Fruit fly (Drosophila melanogaster) whole organism, pupa: ENCODE data around the gene rho-5.

Experiments used
- CG10348 ChIP-seq: fragments of 200-800 bp; sonication (Bioruptor generic); IDR thresholded peaks from 2 replicates; pipeline ENCODE4 v1.3.6; 2022; ENCODE audit warnings: missing biosample characterization, missing genetic modification characterization
- CG12605 ChIP-seq: fragments of 200-800 bp; sonication (Bioruptor generic); IDR thresholded peaks from 2 replicates; pipeline ENCODE4 v1.3.6; 2022; ENCODE audit warnings: missing biosample characterization, missing genetic modification characterization
- CG13204 ChIP-seq: fragments of 200-800 bp; sonication (Bioruptor generic); optimal IDR thresholded peaks from 2 replicates; lab custom pipeline; 2018; ENCODE audit warnings: missing biosample characterization, mild to moderate bottlenecking, missing genetic modification characterization, moderate library complexity
- CG14655 ChIP-seq: fragments of 200-800 bp; sonication (Bioruptor generic); optimal IDR thresholded peaks from 3 replicates; lab custom pipeline; 2017; ENCODE audit warnings: mild to moderate bottlenecking, missing biosample characterization, missing genetic modification reagents, missing genetic modification characterization
- CG15710 ChIP-seq: fragments of 200-800 bp; sonication (Bioruptor generic); optimal IDR thresholded peaks from 2 replicates; lab custom pipeline; 2018; ENCODE audit warnings: missing biosample characterization, mild to moderate bottlenecking, missing genetic modification characterization, moderate library complexity
- CG17806 ChIP-seq: fragments of 200-800 bp; sonication (Bioruptor generic); optimal IDR thresholded peaks from 2 replicates; lab custom pipeline; 2018; ENCODE audit warnings: missing biosample characterization, mild to moderate bottlenecking, missing genetic modification characterization, moderate library complexity
- CG32121 ChIP-seq: fragments of 200-800 bp; sonication (Bioruptor generic); IDR thresholded peaks from 2 replicates; pipeline ENCODE4 v1.3.6; 2022; ENCODE audit warnings: missing biosample characterization, missing genetic modification characterization
- CG34367 ChIP-seq: fragments of 200-800 bp; sonication (Bioruptor generic); optimal IDR thresholded peaks from 2 replicates; lab custom pipeline; 2018; ENCODE audit warnings: missing biosample characterization, mild to moderate bottlenecking, missing genetic modification characterization
- CG4496 ChIP-seq: fragments of 200-800 bp; sonication (Bioruptor generic); IDR thresholded peaks from 3 replicates; pipeline ENCODE4 v1.3.6; 2022; ENCODE audit warnings: missing biosample characterization, missing genetic modification characterization
- CG8159 ChIP-seq: fragments of 200-800 bp; sonication (Bioruptor generic); optimal IDR thresholded peaks from 3 replicates; lab custom pipeline; 2018; ENCODE audit warnings: missing biosample characterization, mild to moderate bottlenecking, missing genetic modification characterization, moderate library complexity
- CG8301 ChIP-seq: fragments of 200-800 bp; sonication (Bioruptor generic); optimal IDR thresholded peaks from 2 replicates; lab custom pipeline; 2018; ENCODE audit warnings: missing biosample characterization, mild to moderate bottlenecking, missing genetic modification characterization
- CG9948 ChIP-seq: fragments of 200-800 bp; sonication (Bioruptor generic); optimal IDR thresholded peaks from 2 replicates; lab custom pipeline; 2018; ENCODE audit warnings: missing biosample characterization, mild to moderate bottlenecking, missing genetic modification characterization, moderate library complexity
- D1 ChIP-seq: fragments of 200-800 bp; sonication (Bioruptor generic); optimal IDR thresholded peaks from 2 replicates; lab custom pipeline; 2018; ENCODE audit warnings: missing biosample characterization, mild to moderate bottlenecking, missing genetic modification characterization, moderate library complexity
- EcR ChIP-seq: fragments of 200-800 bp; sonication (Bioruptor generic); optimal IDR thresholded peaks from 3 replicates; lab custom pipeline; 2019; ENCODE audit warnings: missing biosample characterization, missing genetic modification characterization, mild to moderate bottlenecking, moderate library complexity, missing genetic modification reagents
- Ets98B ChIP-seq: fragments of 200-800 bp; sonication (Bioruptor generic); IDR thresholded peaks from 2 replicates; pipeline ENCODE4 v1.3.6; 2022; ENCODE audit warnings: missing biosample characterization, missing genetic modification characterization
- Pif1A ChIP-seq: fragments of 200-800 bp; sonication (Bioruptor generic); optimal IDR thresholded peaks from 3 replicates; lab custom pipeline; 2016; ENCODE audit warnings: missing biosample characterization, missing genetic modification characterization
- Pif1B ChIP-seq: fragments of 200-800 bp; sonication (Bioruptor generic); optimal IDR thresholded peaks from 3 replicates; lab custom pipeline; 2016; ENCODE audit warnings: missing biosample characterization, missing genetic modification characterization
- Snoo ChIP-seq: fragments of 200-800 bp; sonication (Bioruptor generic); optimal IDR thresholded peaks from 3 replicates; lab custom pipeline; 2017; ENCODE audit warnings: missing biosample characterization, mild to moderate bottlenecking, missing genetic modification characterization, inconsistent platforms
- fd96Ca ChIP-seq: fragments of 200-800 bp; sonication (Bioruptor generic); IDR thresholded peaks from 3 replicates; pipeline ENCODE4 v1.3.6; 2022; ENCODE audit warnings: missing biosample characterization, missing genetic modification characterization
- gl ChIP-seq: fragments of 200-800 bp; sonication (Bioruptor generic); optimal IDR thresholded peaks from 2 replicates; lab custom pipeline; 2018; ENCODE audit warnings: missing biosample characterization, mild to moderate bottlenecking, missing genetic modification characterization
- rn ChIP-seq: fragments of 200-800 bp; sonication (Bioruptor generic); IDR thresholded peaks from 2 replicates; pipeline ENCODE4 v1.3.6; 2022; ENCODE audit warnings: missing biosample characterization, missing genetic modification characterization

Gene rho-5

dm6 chr2L:10322176-10322575 lies 51.5 kb downstream of the rho-5 start, which contains the start of gene CG4995:
TSS of gene CG4995 (plus strand) at chr2L:10322476.
- TF ChIP-seq CG13204 (GFP tag; lab: Kevin White, UChicago) = no peak
- TF ChIP-seq Ets98B (GFP tag; lab: Robert Waterston, UW) = no peak
- no peak for TF ChIP-seq CG9948
- no peak for TF ChIP-seq fd96Ca (GFP tag; lab: Robert Waterston, UW)
- no peak for TF ChIP-seq CG17806
- no peak for TF ChIP-seq Pif1B (GFP tag; lab: Kevin White, UChicago)
- TF ChIP-seq EcR (GFP tag; lab: Kevin White, UChicago) = no peak
- no peak for TF ChIP-seq CG14655 (GFP tag; lab: Kevin White, UChicago)
- no peak for TF ChIP-seq CG8301 (tag; lab: Kevin White, UChicago)
- no peak for TF ChIP-seq CG8159 (tag; lab: Kevin White, UChicago)
- no peak for TF ChIP-seq gl (tag; lab: Kevin White, UChicago)
- TF ChIP-seq CG4496 (GFP tag; lab: Robert Waterston, UW) = no peak
- no peak for TF ChIP-seq CG12605 (GFP tag; lab: Robert Waterston, UW)
- no peak for TF ChIP-seq CG34367 (tag; lab: Kevin White, UChicago)
- no peak for TF ChIP-seq D1 (tag; lab: Kevin White, UChicago)
- TF ChIP-seq Pif1A (GFP tag; lab: Kevin White, UChicago) = no peak

DNA sequence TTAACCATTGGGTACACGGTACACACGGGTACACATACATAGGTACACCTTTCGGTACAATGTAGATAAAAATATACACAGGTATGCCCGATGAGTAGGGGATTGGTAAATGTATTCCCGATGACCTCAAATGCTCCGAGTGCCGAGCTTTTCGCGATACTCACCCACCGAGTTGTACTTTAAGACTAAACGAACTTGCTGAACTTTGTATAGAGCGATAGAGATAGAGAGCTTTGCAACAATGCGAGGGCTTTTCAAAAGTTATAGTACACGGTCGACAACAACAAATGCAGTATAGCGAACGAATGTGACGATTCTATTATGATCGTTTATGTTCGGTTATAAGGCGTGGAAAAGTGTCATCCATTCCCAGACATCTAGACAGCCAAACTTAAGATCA lies 52.1 kb downstream of the rho-5 start:
- TF ChIP-seq fd96Ca (GFP tag; lab: Robert Waterston, UW) = no peak
- peak; percentile 51; the same call in 1 of the 2 replicates for TF ChIP-seq CG32121 (GFP tag; lab: Robert Waterston, UW)
- peak; percentile 42 for TF ChIP-seq gl (tag; lab: Kevin White, UChicago)
- TF ChIP-seq EcR (GFP tag; lab: Kevin White, UChicago) = peak; percentile 90

DNA sequence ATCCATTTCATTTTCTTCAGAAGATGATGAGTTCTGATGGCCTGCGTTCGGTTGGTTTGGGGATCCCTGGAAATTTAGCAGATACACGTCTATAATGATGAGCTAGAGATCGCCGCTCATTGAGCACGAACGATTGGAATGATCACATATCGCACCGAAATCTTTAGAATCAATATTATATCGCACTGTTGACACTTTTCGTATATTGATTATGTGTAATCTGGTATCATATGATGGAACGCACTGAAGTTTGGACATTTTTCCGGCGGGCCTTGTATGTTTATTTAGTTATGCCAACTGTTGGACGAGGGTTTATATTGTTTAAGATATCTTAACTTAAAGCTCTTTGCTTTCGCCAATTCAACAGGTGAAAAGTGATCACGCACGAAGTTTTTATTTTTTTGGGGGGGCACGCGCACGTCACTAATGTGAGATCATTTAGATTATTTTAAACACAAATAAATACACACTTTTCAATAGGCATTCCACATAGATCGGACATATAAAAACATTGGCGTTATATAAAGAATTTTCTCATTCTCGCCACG lies 52.6 kb downstream of the rho-5 start:
- no peak for TF ChIP-seq CG15710
- no peak for TF ChIP-seq EcR (GFP tag; lab: Kevin White, UChicago)
- no peak for TF ChIP-seq rn
- no peak for TF ChIP-seq gl (tag; lab: Kevin White, UChicago)
- TF ChIP-seq CG8159 (tag; lab: Kevin White, UChicago) = no peak
- TF ChIP-seq CG14655 (GFP tag; lab: Kevin White, UChicago) = no peak
- no peak for TF ChIP-seq Pif1A (GFP tag; lab: Kevin White, UChicago)
- no peak for TF ChIP-seq CG13204 (GFP tag; lab: Kevin White, UChicago)
- TF ChIP-seq CG34367 (tag; lab: Kevin White, UChicago) = no peak
- TF ChIP-seq CG10348 (GFP tag; lab: Robert Waterston, UW) = no peak

DNA sequence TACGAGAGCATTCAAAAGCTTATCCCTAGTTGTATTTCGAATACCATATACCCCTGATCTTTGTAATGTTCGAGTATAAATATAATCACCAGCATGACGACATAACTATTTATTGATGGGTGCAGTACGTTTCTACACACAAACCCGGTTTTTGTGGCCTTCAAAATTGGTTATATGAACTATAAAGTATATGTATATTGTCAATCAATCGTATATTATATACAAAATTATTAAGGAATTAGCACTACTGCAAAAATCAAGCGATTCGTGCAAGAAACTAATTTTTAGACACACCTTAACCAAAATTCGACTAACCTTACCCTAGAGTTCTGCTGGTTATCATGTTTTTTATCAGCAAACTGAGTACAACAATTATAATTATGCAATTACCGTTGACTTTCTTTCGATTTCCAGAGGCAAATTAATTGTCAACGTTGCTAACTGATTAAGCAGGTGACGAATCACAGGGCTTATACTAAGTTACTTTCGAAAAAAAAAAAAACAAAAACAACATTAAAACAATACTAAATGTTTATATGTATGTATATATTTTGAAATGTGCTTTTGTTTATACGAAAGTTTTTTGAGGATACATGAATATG lies 53.4 kb downstream of the rho-5 start:
- TF ChIP-seq EcR (GFP tag; lab: Kevin White, UChicago) = no peak
- no peak for TF ChIP-seq CG34367 (tag; lab: Kevin White, UChicago)
- TF ChIP-seq Pif1B (GFP tag; lab: Kevin White, UChicago) = no peak
- TF ChIP-seq CG8159 (tag; lab: Kevin White, UChicago) = no peak
- TF ChIP-seq CG10348 (GFP tag; lab: Robert Waterston, UW) = no peak
- TF ChIP-seq CG8301 (tag; lab: Kevin White, UChicago) = no peak
- no peak for TF ChIP-seq CG12605 (GFP tag; lab: Robert Waterston, UW)
- TF ChIP-seq gl (tag; lab: Kevin White, UChicago) = no peak
- TF ChIP-seq Snoo = no peak
- TF ChIP-seq fd96Ca (GFP tag; lab: Robert Waterston, UW) = no peak
- no peak for TF ChIP-seq CG14655 (GFP tag; lab: Kevin White, UChicago)
- TF ChIP-seq CG15710 = no peak
- TF ChIP-seq D1 (tag; lab: Kevin White, UChicago) = no peak
- no peak for TF ChIP-seq rn
- no peak for TF ChIP-seq Pif1A (GFP tag; lab: Kevin White, UChicago)
